Fruit fly (Drosophila melanogaster) whole organism, embryonic: ENCODE results near the gene Lcp65Ag1.

ENCODE experiments used
- Adf1 ChIP-seq: fragments of 200-800 bp; sonication (Bioruptor generic); IDR thresholded peaks from 2 replicates; pipeline ENCODE4 v1.3.6; 2022; ENCODE audit warnings: missing biosample characterization, missing genetic modification characterization
- CG10209 ChIP-seq: fragments of 200-800 bp; sonication (Bioruptor generic); optimal IDR thresholded peaks from 3 replicates; lab custom pipeline; 2017; ENCODE audit warnings: missing biosample characterization, mild to moderate bottlenecking, missing genetic modification characterization, missing genetic modification reagents
- CG11398 ChIP-seq: fragments of 200-800 bp; sonication (Bioruptor generic); optimal IDR thresholded peaks from 2 replicates; lab custom pipeline; 2016; ENCODE audit warnings: missing biosample characterization, missing genetic modification characterization
- CG12155 ChIP-seq: fragments of 200-800 bp; sonication (Bioruptor generic); optimal IDR thresholded peaks from 3 replicates; lab custom pipeline; 2016; ENCODE audit warnings: missing biosample characterization, missing genetic modification characterization
- CG12769 ChIP-seq: fragments of 200-800 bp; sonication (Bioruptor generic); optimal IDR thresholded peaks from 2 replicates; lab custom pipeline; 2019; ENCODE audit warnings: missing biosample characterization, mild to moderate bottlenecking, missing genetic modification characterization, moderate library complexity
- CG13296 ChIP-seq: fragments of 200-800 bp; sonication (Bioruptor generic); optimal IDR thresholded peaks from 3 replicates; lab custom pipeline; 2018; ENCODE audit warnings: missing biosample characterization, mild to moderate bottlenecking, missing genetic modification characterization
- CG13624 ChIP-seq: fragments of 200-800 bp; sonication (Bioruptor generic); optimal IDR thresholded peaks from 2 replicates; lab custom pipeline; 2016; ENCODE audit warnings: missing biosample characterization, missing genetic modification characterization
- CG15269 ChIP-seq: fragments of 200-800 bp; sonication (Bioruptor generic); optimal IDR thresholded peaks from 2 replicates; lab custom pipeline; 2018; ENCODE audit warnings: missing biosample characterization, mild to moderate bottlenecking, missing genetic modification characterization, moderate library complexity
- CG16813 ChIP-seq: fragments of 200-800 bp; sonication (Bioruptor generic); IDR thresholded peaks from 3 replicates; pipeline ENCODE4 v1.3.6; 2022; ENCODE audit warnings: missing biosample characterization, missing genetic modification characterization; ENCODE audit not compliant: partially characterized antibody
- CG17328 ChIP-seq: fragments of 200-800 bp; sonication (Bioruptor generic); IDR thresholded peaks from 2 replicates; pipeline ENCODE4 v1.3.6; 2022; ENCODE audit warnings: missing biosample characterization, missing genetic modification characterization
- CG17385 ChIP-seq: fragments of 200-800 bp; sonication (Bioruptor generic); optimal IDR thresholded peaks from 3 replicates; lab custom pipeline; 2018; ENCODE audit warnings: missing biosample characterization, mild to moderate bottlenecking, missing genetic modification characterization
- CG2120 ChIP-seq: fragments of 200-800 bp; sonication (Bioruptor generic); optimal IDR thresholded peaks from 3 replicates; lab custom pipeline; 2016; ENCODE audit warnings: missing biosample characterization, missing genetic modification characterization
- CG2678 ChIP-seq: fragments of 200-800 bp; sonication (Bioruptor generic); optimal IDR thresholded peaks from 3 replicates; lab custom pipeline; 2019; ENCODE audit warnings: missing biosample characterization, mild to moderate bottlenecking, missing genetic modification characterization, moderate library complexity
- CG2712 ChIP-seq: fragments of 200-800 bp; optimal IDR thresholded peaks from 3 replicates; lab custom pipeline; 2019; ENCODE audit warnings: missing biosample characterization, mild to moderate bottlenecking, missing genetic modification characterization, moderate library complexity
- CG2889 ChIP-seq: fragments of 200-800 bp; sonication (Bioruptor generic); IDR thresholded peaks from 3 replicates; pipeline ENCODE4 v1.3.6; 2022; ENCODE audit warnings: missing biosample characterization, missing genetic modification characterization
- CG30403 ChIP-seq: fragments of 200-800 bp; sonication (Bioruptor generic); optimal IDR thresholded peaks from 3 replicates; lab custom pipeline; 2016; ENCODE audit warnings: missing biosample characterization, missing genetic modification characterization
- CG31224 ChIP-seq: fragments of 200-800 bp; sonication (Bioruptor generic); IDR thresholded peaks from 2 replicates; pipeline ENCODE4 v1.3.6; 2022; ENCODE audit warnings: missing biosample characterization, missing genetic modification characterization
- CG3847 ChIP-seq: fragments of 200-800 bp; sonication (Bioruptor generic); IDR thresholded peaks from 2 replicates; pipeline ENCODE4 v1.3.6; 2022; ENCODE audit warnings: missing biosample characterization, missing genetic modification characterization
- CG4282 ChIP-seq: fragments of 200-800 bp; sonication (Bioruptor generic); optimal IDR thresholded peaks from 2 replicates; lab custom pipeline; 2016; ENCODE audit warnings: missing biosample characterization, missing genetic modification characterization
- CG7357 ChIP-seq: fragments of 200-800 bp; sonication (Bioruptor generic); IDR thresholded peaks from 3 replicates; pipeline ENCODE4 v1.3.6; 2022; ENCODE audit warnings: missing biosample characterization, missing genetic modification characterization
- CG7556 ChIP-seq: fragments of 200-800 bp; sonication (Bioruptor generic); optimal IDR thresholded peaks from 2 replicates; lab custom pipeline; 2017; ENCODE audit warnings: missing biosample characterization, mild to moderate bottlenecking, missing genetic modification characterization
- Dip3 ChIP-seq: fragments of 200-800 bp; sonication (Bioruptor generic); optimal IDR thresholded peaks from 3 replicates; lab custom pipeline; 2016; ENCODE audit warnings: missing biosample characterization, missing genetic modification characterization
- HmgZ ChIP-seq: fragments of 200-800 bp; sonication (Bioruptor generic); optimal IDR thresholded peaks from 2 replicates; lab custom pipeline; 2018; ENCODE audit warnings: missing biosample characterization, mild to moderate bottlenecking, missing genetic modification characterization
- Hmr ChIP-seq: fragments of 200-800 bp; sonication (Bioruptor generic); optimal IDR thresholded peaks from 3 replicates; lab custom pipeline; 2017; ENCODE audit warnings: mild to moderate bottlenecking, missing biosample characterization, missing genetic modification reagents, missing genetic modification characterization
- Hr3 ChIP-seq: fragments of 200-800 bp; sonication (Bioruptor generic); optimal IDR thresholded peaks from 3 replicates; lab custom pipeline; 2016; ENCODE audit warnings: missing biosample characterization, missing genetic modification characterization
- Lim3 ChIP-seq: fragments of 200-800 bp; sonication (Bioruptor generic); IDR thresholded peaks from 2 replicates; pipeline ENCODE4 v1.3.6; 2022; ENCODE audit warnings: missing biosample characterization, missing genetic modification characterization
- Mad ChIP-seq: fragments of 200-800 bp; sonication (Bioruptor generic); optimal IDR thresholded peaks from 2 replicates; lab custom pipeline; 2016; ENCODE audit warnings: missing biosample characterization, missing genetic modification characterization
- Med ChIP-seq: fragments of 200-800 bp; sonication (Bioruptor generic); peaks from one replicate; lab custom pipeline; 2016; ENCODE audit warnings: missing biosample characterization, missing genetic modification characterization, mild to moderate bottlenecking, inconsistent platforms, moderate library complexity
- Myb ChIP-seq: fragments of 200-800 bp; sonication (Bioruptor generic); optimal IDR thresholded peaks from 2 replicates; lab custom pipeline; 2016; ENCODE audit warnings: missing biosample characterization, missing genetic modification characterization
- Nf-YA ChIP-seq: fragments of 200-800 bp; sonication (Bioruptor generic); IDR thresholded peaks from 2 replicates; pipeline ENCODE4 v1.3.6; 2022; ENCODE audit warnings: missing biosample characterization, missing genetic modification characterization
- NfI ChIP-seq: fragments of 200-800 bp; sonication (Bioruptor generic); optimal IDR thresholded peaks from 3 replicates; lab custom pipeline; 2018; ENCODE audit warnings: missing biosample characterization, mild to moderate bottlenecking, missing genetic modification characterization, moderate library complexity
- Oli ChIP-seq: fragments of 200-800 bp; sonication (Bioruptor generic); optimal IDR thresholded peaks from 2 replicates; lab custom pipeline; 2018; ENCODE audit warnings: missing biosample characterization, mild to moderate bottlenecking, missing genetic modification characterization, moderate library complexity
- Pdp1 ChIP-seq, 2 experiments: fragments of 200-800 bp; sonication (Bioruptor generic); optimal IDR thresholded peaks; 3 replicates each; lab custom pipeline; 2016; ENCODE audit warnings: missing biosample characterization in 2 of 2, missing genetic modification characterization in 2 of 2, mild to moderate bottlenecking in 1 of 2, moderate library complexity in 1 of 2
- Scr ChIP-seq: fragments of 200-800 bp; sonication (Bioruptor generic); IDR thresholded peaks from 2 replicates; pipeline ENCODE4 v1.3.6; 2022; ENCODE audit warnings: missing biosample characterization, missing genetic modification characterization; ENCODE audit not compliant: partially characterized antibody
- Spps ChIP-seq: fragments of 200-800 bp; sonication (Bioruptor generic); optimal IDR thresholded peaks from 2 replicates; lab custom pipeline; 2018; ENCODE audit warnings: missing biosample characterization, mild to moderate bottlenecking, missing genetic modification characterization
- Xbp1 ChIP-seq: fragments of 200-800 bp; sonication (Bioruptor generic); optimal IDR thresholded peaks from 3 replicates; lab custom pipeline; 2016; ENCODE audit warnings: missing biosample characterization, mild to moderate bottlenecking, missing genetic modification characterization
- ara ChIP-seq: fragments of 200-800 bp; sonication (Bioruptor generic); IDR thresholded peaks from 2 replicates; pipeline ENCODE4 v1.3.6; 2022; ENCODE audit warnings: missing biosample characterization, missing genetic modification characterization
- bab2 ChIP-seq: fragments of 200-800 bp; sonication (Bioruptor generic); optimal IDR thresholded peaks from 2 replicates; lab custom pipeline; 2016; ENCODE audit warnings: missing biosample characterization, missing genetic modification characterization
- cato ChIP-seq: fragments of 200-800 bp; sonication (Bioruptor generic); optimal IDR thresholded peaks from 2 replicates; lab custom pipeline; 2016; ENCODE audit warnings: missing biosample characterization, missing genetic modification characterization, borderline replicate concordance
- gem ChIP-seq: fragments of 200-800 bp; sonication (Bioruptor generic); optimal IDR thresholded peaks from 2 replicates; lab custom pipeline; 2019; ENCODE audit warnings: missing biosample characterization, mild to moderate bottlenecking, missing genetic modification characterization, moderate library complexity
- jumu ChIP-seq: fragments of 200-800 bp; sonication (Bioruptor generic); optimal IDR thresholded peaks from 3 replicates; lab custom pipeline; 2016; ENCODE audit warnings: missing biosample characterization, missing genetic modification characterization
- ken ChIP-seq: fragments of 200-800 bp; sonication (Bioruptor generic); IDR thresholded peaks from 3 replicates; pipeline ENCODE4 v1.3.6; 2022; ENCODE audit warnings: missing biosample characterization, missing genetic modification characterization
- pnt ChIP-seq: fragments of 200-800 bp; sonication (Bioruptor generic); optimal IDR thresholded peaks from 3 replicates; lab custom pipeline; 2016; ENCODE audit warnings: missing biosample characterization, missing genetic modification characterization
- run ChIP-seq: fragments of 200-800 bp; sonication (Bioruptor generic); optimal IDR thresholded peaks from 3 replicates; lab custom pipeline; 2018; ENCODE audit warnings: missing biosample characterization, mild to moderate bottlenecking, missing genetic modification characterization
- slbo ChIP-seq: fragments of 200-800 bp; sonication (Bioruptor generic); IDR thresholded peaks from 2 replicates; pipeline ENCODE4 v1.3.6; 2022; ENCODE audit warnings: missing biosample characterization, missing genetic modification characterization
- sob ChIP-seq: fragments of 200-800 bp; sonication (Bioruptor generic); IDR thresholded peaks from 2 replicates; pipeline ENCODE4 v1.3.6; 2022; ENCODE audit warnings: missing biosample characterization, missing genetic modification characterization
- stc ChIP-seq: fragments of 200-800 bp; sonication (Bioruptor generic); IDR thresholded peaks from 2 replicates; pipeline ENCODE4 v1.3.6; 2022; ENCODE audit warnings: missing biosample characterization, missing genetic modification characterization
- vfl ChIP-seq: fragments of 200-800 bp; sonication (Bioruptor generic); optimal IDR thresholded peaks from 2 replicates; lab custom pipeline; 2016; ENCODE audit warnings: missing biosample characterization, missing genetic modification characterization

The Lcp65Ag1 gene

dm6 chr3L:6094697-6095096, 40.4 kb downstream of the Lcp65Ag1 start, which contains the start of the genes CG10467 and loj (continued):
- TF ChIP-seq Nf-YA (GFP tag; lab: Robert Waterston, UW) (peak; percentile 87), CG13296 (GFP tag; lab: Kevin White, UChicago) (peak; percentile 86), CG4282 (GFP tag; lab: Kevin White, UChicago) (peak; percentile 43), Lim3 (peak; percentile 86; the same call in 1 of the 2 replicates), CG31224 (GFP tag; lab: Robert Waterston, UW) (peak; percentile 93), ara (GFP tag; lab: Robert Waterston, UW) (peak; percentile 96), Spps (tag; lab: Kevin White, UChicago) (peak; percentile 90), CG12769 (no peak), Mad (GFP tag; lab: Kevin White, UChicago) (peak; percentile 91)

DNA sequence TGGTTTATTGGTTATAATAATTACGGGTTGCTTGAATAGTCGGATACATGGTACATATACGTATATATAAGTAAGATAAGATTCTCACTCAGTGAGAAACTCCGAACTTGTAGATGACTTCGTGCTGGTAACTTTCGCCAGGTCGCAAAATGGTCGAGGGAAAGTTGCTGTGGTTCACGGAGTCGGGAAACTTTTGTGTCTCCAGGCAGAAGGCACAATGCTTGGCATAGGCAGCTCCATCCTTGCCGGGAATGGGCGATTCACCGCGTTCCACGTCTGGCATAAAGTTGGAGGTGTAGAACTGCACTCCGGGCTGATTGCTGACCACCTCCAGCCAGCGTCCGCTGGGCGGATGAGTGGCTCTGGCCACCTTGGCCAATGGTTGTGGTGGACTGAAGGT, 41.9 kb downstream of the Lcp65Ag1 start, which contains the start of gene CG10469:
TSS of gene CG10469 (minus strand) at position 101 of the 400 bp plus-strand sequence.
- no peak for TF ChIP-seq run
- 0 out of 3 replicates have a peak, but pooled peaks have one; percentile 16 for TF ChIP-seq CG16813 (GFP tag; lab: Robert Waterston, UW)

- TF ChIP-seq bab2 (peak; percentile 24), Myb (GFP tag; lab: Kevin White, UChicago) (peak; percentile 11), Xbp1 (GFP tag; lab: Kevin White, UChicago) (peak; percentile 36), CG3847 (peak; percentile 58), gem (peak; percentile 70), slbo (GFP tag; lab: Robert Waterston, UW) (peak; percentile 68), vfl (GFP tag; lab: Kevin White, UChicago) (no peak), CG15269 (tag; lab: Kevin White, UChicago) (peak; percentile 41), CG2712 (tag; lab: Kevin White, UChicago) (peak; percentile 15), Pdp1 (GFP tag; optimal IDR thresholded peaks at IDR 0.05; lab: Kevin White, UChicago) (peak; percentile 31 to 39), HmgZ (tag; lab: Kevin White, UChicago) (peak; percentile 20), CG11398 (GFP tag; lab: Kevin White, UChicago) (no peak), CG13624 (GFP tag; lab: Kevin White, UChicago) (peak; percentile 38), Med (GFP tag; lab: Kevin White, UChicago) (peak; percentile 72), pnt (GFP tag; lab: Kevin White, UChicago) (peak; percentile 12), CG2678 (peak; percentile 50), ken (peak; percentile 21; the same call in 1 of the 3 replicates), sob (GFP tag; lab: Robert Waterston, UW) (0 out of 2 replicates have a peak, but pooled peaks have one; percentile 26), CG7357 (GFP tag; lab: Robert Waterston, UW) (no peak), CG30403 (GFP tag; lab: Kevin White, UChicago) (peak; percentile 47), Scr (no peak), CG17328 (GFP tag; lab: Robert Waterston, UW) (0 out of 2 replicates have a peak, but pooled peaks have one; percentile 43), Dip3 (peak; percentile 3), cato (GFP tag; lab: Kevin White, UChicago) (no peak), Hr3 (GFP tag; lab: Kevin White, UChicago) (peak; percentile 14), stc (GFP tag; lab: Robert Waterston, UW) (no peak), CG12155 (peak; percentile 23), jumu (GFP tag; lab: Kevin White, UChicago) (peak; percentile 24), NfI (GFP tag; lab: Kevin White, UChicago) (peak; percentile 39), CG17385 (GFP tag; lab: Kevin White, UChicago) (peak; percentile 10), CG10209 (GFP tag; lab: Kevin White, UChicago) (peak; percentile 6), Hmr (GFP tag; lab: Kevin White, UChicago) (peak; percentile 38), CG2120 (GFP tag; lab: Kevin White, UChicago) (peak; percentile 62), Oli (tag; lab: Kevin White, UChicago) (peak; percentile 17), Adf1 (GFP tag; lab: Robert Waterston, UW) (no peak), CG7556 (GFP tag; lab: Kevin White, UChicago) (peak; percentile 36), CG2889 (0 out of 3 replicates have a peak, but pooled peaks have one; percentile 33)
Observed at dm6 chr3L:6085988-6086387, 49.1 kb downstream of the Lcp65Ag1 start.
